5 fruit fly cellular contexts compared by ENCODE assay signal in the genomic region with DNA sequence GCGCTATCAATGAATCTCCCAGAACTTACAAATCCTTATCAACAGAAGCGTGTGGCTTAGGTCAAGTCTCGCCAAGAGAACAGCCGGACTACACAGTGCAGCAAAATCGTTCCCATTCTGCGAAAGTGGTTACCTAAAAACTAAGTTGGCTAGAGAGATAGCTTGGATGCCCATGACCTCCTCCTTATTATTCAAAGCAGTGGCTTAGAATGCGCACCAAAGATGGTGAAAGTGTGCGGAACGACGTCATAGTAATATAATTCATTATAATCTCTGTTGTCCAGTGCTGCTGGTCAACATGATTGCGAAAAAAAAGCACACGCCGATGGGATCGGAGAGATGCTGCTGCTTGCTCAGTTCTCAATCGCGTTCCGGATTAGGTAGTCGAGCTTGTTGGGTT.
TF ChIP-seq lines count a peak whose summit lies in the region.

A gene (plus strand): TSS at position 385 of the 400 bp plus-strand sequence.

- TF ChIP-seq CTCF in whole organism, embryonic (GFP tag; optimal IDR thresholded peaks at IDR 0.05; lab: Kevin White, UChicago), result no peak

TF ChIP-seq in whole organism, adult, 20 proteins besides CTCF, POLR2A, EP300 and RAD21 (continues in another document):
- TF ChIP-seq Mnt (GFP tag; optimal IDR thresholded peaks at IDR 0.05; lab: Kevin White, UChicago) (no peak), CG5204 (GFP tag; optimal IDR thresholded peaks at IDR 0.05; lab: Kevin White, UChicago) (no peak), CG12768 (GFP tag; optimal IDR thresholded peaks at IDR 0.05; lab: Kevin White, UChicago) (peak; percentile 16), CG7101 (tag; optimal IDR thresholded peaks at IDR 0.05; lab: Kevin White, UChicago) (peak; percentile 26), CG14711 (tag; optimal IDR thresholded peaks at IDR 0.05; lab: Kevin White, UChicago) (no peak), kay (GFP tag; lab: Kevin White, UChicago; ENCODE audit: borderline replicate concordance) (no peak), CG33017 (tag; optimal IDR thresholded peaks at IDR 0.05; lab: Kevin White, UChicago) (peak; percentile 30), tj (GFP tag; optimal IDR thresholded peaks at IDR 0.05; lab: Kevin White, UChicago) (no peak), cic (GFP tag; optimal IDR thresholded peaks at IDR 0.05; lab: Kevin White, UChicago) (peak; percentile 97), CG7045 (GFP tag; optimal IDR thresholded peaks at IDR 0.05; lab: Kevin White, UChicago) (no peak), toe (GFP tag; optimal IDR thresholded peaks at IDR 0.05; lab: Kevin White, UChicago) (no peak), CG11617 (GFP tag; optimal IDR thresholded peaks at IDR 0.05; lab: Kevin White, UChicago) (no peak), ovo (GFP tag; optimal IDR thresholded peaks at IDR 0.05; lab: Kevin White, UChicago) (no peak), Clk (GFP tag; optimal IDR thresholded peaks at IDR 0.05; lab: Kevin White, UChicago) (no peak), bab1 (GFP tag; optimal IDR thresholded peaks at IDR 0.05; lab: Kevin White, UChicago) (no peak), Crg-1 (GFP tag; optimal IDR thresholded peaks at IDR 0.05; lab: Kevin White, UChicago) (no peak), CG1620 (GFP tag; optimal IDR thresholded peaks at IDR 0.05; lab: Kevin White, UChicago) (no peak), Hr96 (GFP tag; optimal IDR thresholded peaks at IDR 0.05; lab: Kevin White, UChicago) (no peak)

TF ChIP-seq in whole organism, embryonic, 481 proteins besides CTCF, POLR2A, EP300 and RAD21 (continues in another document):
- TF ChIP-seq CG11504 (tag; optimal IDR thresholded peaks at IDR 0.05; lab: Kevin White, UChicago) (no peak), Sox102F (GFP tag; optimal IDR thresholded peaks at IDR 0.05; lab: Kevin White, UChicago) (no peak), pho (GFP tag; optimal IDR thresholded peaks at IDR 0.05; lab: Kevin White, UChicago) (no peak), wdn (GFP tag; IDR thresholded peaks at IDR 0.05; lab: Robert Waterston, UW) (no peak), HLHmδ (GFP tag; optimal IDR thresholded peaks at IDR 0.05; lab: Kevin White, UChicago) (no peak), CG34224 (GFP tag; IDR thresholded peaks at IDR 0.05; lab: Robert Waterston, UW; ENCODE audit: partially characterized antibody) (no peak), CG4424 (GFP tag; optimal IDR thresholded peaks at IDR 0.05; lab: Kevin White, UChicago) (no peak), CG6854 (GFP tag; optimal IDR thresholded peaks at IDR 0.05; lab: Kevin White, UChicago) (no peak), CG2199 (GFP tag; IDR thresholded peaks at IDR 0.05; lab: Robert Waterston, UW) (no peak), Lpt (GFP tag; optimal IDR thresholded peaks at IDR 0.05; lab: Kevin White, UChicago) (no peak), fu2 (GFP tag; optimal IDR thresholded peaks at IDR 0.05; lab: Kevin White, UChicago) (no peak), CG12299 (tag; optimal IDR thresholded peaks at IDR 0.05; lab: Kevin White, UChicago) (no peak), emc (GFP tag; optimal IDR thresholded peaks at IDR 0.05; lab: Kevin White, UChicago) (no peak), CG10959 (GFP tag; IDR thresholded peaks at IDR 0.05; lab: Robert Waterston, UW) (no peak), slbo (GFP tag; IDR thresholded peaks at IDR 0.05; lab: Robert Waterston, UW) (0 out of 2 replicates have a peak, but pooled peaks have one; percentile 35), CG7928 (GFP tag; optimal IDR thresholded peaks at IDR 0.05; lab: Kevin White, UChicago) (no peak), CG4854 (GFP tag; optimal IDR thresholded peaks at IDR 0.05; lab: Kevin White, UChicago) (no peak), pros (GFP tag; optimal IDR thresholded peaks at IDR 0.05; lab: Kevin White, UChicago) (no peak)

TF ChIP-seq in whole organism, prepupa, 60 proteins besides CTCF, POLR2A, EP300 and RAD21 (continues in another document):
- TF ChIP-seq CG8119 (GFP tag; IDR thresholded peaks at IDR 0.05; lab: Robert Waterston, UW), result peak; percentile 38; the same call in 2 of the 3 replicates
- no peak for TF ChIP-seq cyc (GFP tag; optimal IDR thresholded peaks at IDR 0.05; lab: Kevin White, UChicago)
- no peak for TF ChIP-seq CG6792 (GFP tag; optimal IDR thresholded peaks at IDR 0.05; lab: Kevin White, UChicago)
- no peak for TF ChIP-seq fkh (GFP tag; optimal IDR thresholded peaks at IDR 0.05; lab: Kevin White, UChicago)
- peak; percentile 73 for TF ChIP-seq Eip78C (GFP tag; lab: Kevin White, UChicago)
- no peak for TF ChIP-seq Lpt (GFP tag; optimal IDR thresholded peaks at IDR 0.05; lab: Kevin White, UChicago)
- TF ChIP-seq net (GFP tag; optimal IDR thresholded peaks at IDR 0.05; lab: Kevin White, UChicago), result no peak
- no peak for TF ChIP-seq CG11902 (GFP tag; optimal IDR thresholded peaks at IDR 0.05; lab: Kevin White, UChicago)
- TF ChIP-seq Gug (GFP tag; IDR thresholded peaks at IDR 0.05; lab: Robert Waterston, UW), result peak; percentile 35; the same call in 1 of the 2 replicates
- no peak for TF ChIP-seq Hr4 (GFP tag; optimal IDR thresholded peaks at IDR 0.05; lab: Kevin White, UChicago)
- TF ChIP-seq CG3032 (tag; optimal IDR thresholded peaks at IDR 0.05; lab: Kevin White, UChicago), result no peak
- TF ChIP-seq CG11762 (GFP tag; optimal IDR thresholded peaks at IDR 0.05; lab: Kevin White, UChicago; ENCODE audit: insufficient read depth), result no peak
- TF ChIP-seq Hr38 (GFP tag; optimal IDR thresholded peaks at IDR 0.05; lab: Kevin White, UChicago), result no peak
- no peak for TF ChIP-seq fd85E (GFP tag; optimal IDR thresholded peaks at IDR 0.05; lab: Kevin White, UChicago)
- no peak for TF ChIP-seq CG6854 (GFP tag; optimal IDR thresholded peaks at IDR 0.05; lab: Kevin White, UChicago)
- TF ChIP-seq CG6163 (GFP tag; IDR thresholded peaks at IDR 0.05; lab: Robert Waterston, UW), result 0 out of 3 replicates have a peak, but pooled peaks have one; percentile 23
- no peak for TF ChIP-seq Sox15 (GFP tag; optimal IDR thresholded peaks at IDR 0.05; lab: Kevin White, UChicago)
- TF ChIP-seq achi (GFP tag; optimal IDR thresholded peaks at IDR 0.05; lab: Kevin White, UChicago), result no peak
- peak; percentile 66 for TF ChIP-seq eg (GFP tag; IDR thresholded peaks at IDR 0.05; lab: Robert Waterston, UW)

TF ChIP-seq in whole organism, pupa, 21 proteins besides CTCF, POLR2A, EP300 and RAD21:
- TF ChIP-seq Pif1B (GFP tag; optimal IDR thresholded peaks at IDR 0.05; lab: Kevin White, UChicago) (no peak), CG12605 (GFP tag; IDR thresholded peaks at IDR 0.05; lab: Robert Waterston, UW) (peak; percentile 48; the same call in 1 of the 2 replicates), fd96Ca (GFP tag; IDR thresholded peaks at IDR 0.05; lab: Robert Waterston, UW) (peak; percentile 78), D1 (tag; optimal IDR thresholded peaks at IDR 0.05; lab: Kevin White, UChicago) (no peak), Ets98B (GFP tag; IDR thresholded peaks at IDR 0.05; lab: Robert Waterston, UW) (peak; percentile 50; the same call in 1 of the 2 replicates), rn (GFP tag; IDR thresholded peaks at IDR 0.05; lab: Robert Waterston, UW) (no peak), CG4496 (GFP tag; IDR thresholded peaks at IDR 0.05; lab: Robert Waterston, UW) (peak; percentile 56; the same call in 2 of the 3 replicates), CG10348 (GFP tag; IDR thresholded peaks at IDR 0.05; lab: Robert Waterston, UW) (no peak), CG14655 (GFP tag; optimal IDR thresholded peaks at IDR 0.05; lab: Kevin White, UChicago) (no peak), CG32121 (GFP tag; IDR thresholded peaks at IDR 0.05; lab: Robert Waterston, UW) (peak; percentile 63; the same call in 1 of the 2 replicates)
TF ChIP-seq in whole organism, pupa: peak in this region for 5.

TF ChIP-seq in whole organism, wandering third instar larva, 38 proteins besides CTCF, POLR2A, EP300 and RAD21:
- TF ChIP-seq OdsH (GFP tag; optimal IDR thresholded peaks at IDR 0.05; lab: Kevin White, UChicago), result no peak
- no peak for TF ChIP-seq Rel (GFP tag; optimal IDR thresholded peaks at IDR 0.05; lab: Kevin White, UChicago)
- TF ChIP-seq Rel (tag; optimal IDR thresholded peaks at IDR 0.05; lab: Kevin White, UChicago), result peak; percentile 82
- TF ChIP-seq HLH106 (tag; optimal IDR thresholded peaks at IDR 0.05; lab: Kevin White, UChicago), result peak; percentile 10
